Fruit fly (Drosophila melanogaster) whole organism, embryonic: ENCODE measurements around the gene CG15347.

ENCODE experiments used
- Bdp1 ChIP-seq: fragments of 200-800 bp; sonication (Bioruptor generic); optimal IDR thresholded peaks from 3 replicates; lab custom pipeline; 2016; ENCODE audit warnings: missing biosample characterization, missing genetic modification characterization
- CG10462 ChIP-seq: fragments of 200-800 bp; sonication (Bioruptor generic); optimal IDR thresholded peaks from 2 replicates; lab custom pipeline; 2016; ENCODE audit warnings: missing biosample characterization, missing genetic modification characterization
- CG11247 ChIP-seq: fragments of 200-800 bp; sonication (Bioruptor generic); IDR thresholded peaks from 2 replicates; pipeline ENCODE4 v1.3.6; 2022; ENCODE audit warnings: missing biosample characterization, missing genetic modification characterization
- CG11398 ChIP-seq: fragments of 200-800 bp; sonication (Bioruptor generic); optimal IDR thresholded peaks from 2 replicates; lab custom pipeline; 2016; ENCODE audit warnings: missing biosample characterization, missing genetic modification characterization
- CG13894 ChIP-seq: fragments of 200-800 bp; sonication (Bioruptor generic); optimal IDR thresholded peaks from 3 replicates; lab custom pipeline; 2018; ENCODE audit warnings: missing biosample characterization, mild to moderate bottlenecking, missing genetic modification characterization, moderate library complexity
- CG14441 ChIP-seq: fragments of 200-800 bp; sonication (Bioruptor generic); IDR thresholded peaks from 2 replicates; pipeline ENCODE4 v1.3.6; 2022; ENCODE audit warnings: missing biosample characterization, missing genetic modification characterization
- CG15269 ChIP-seq: fragments of 200-800 bp; sonication (Bioruptor generic); optimal IDR thresholded peaks from 2 replicates; lab custom pipeline; 2018; ENCODE audit warnings: missing biosample characterization, mild to moderate bottlenecking, missing genetic modification characterization, moderate library complexity
- CG16813 ChIP-seq: fragments of 200-800 bp; sonication (Bioruptor generic); IDR thresholded peaks from 3 replicates; pipeline ENCODE4 v1.3.6; 2022; ENCODE audit warnings: missing biosample characterization, missing genetic modification characterization; ENCODE audit not compliant: partially characterized antibody
- CG17359 ChIP-seq: fragments of 200-800 bp; sonication (Bioruptor generic); optimal IDR thresholded peaks from 3 replicates; lab custom pipeline; 2018; ENCODE audit warnings: missing biosample characterization, mild to moderate bottlenecking, missing genetic modification characterization, moderate library complexity
- CG18764 ChIP-seq: fragments of 200-800 bp; sonication (Bioruptor generic); optimal IDR thresholded peaks from 3 replicates; lab custom pipeline; 2016; ENCODE audit warnings: missing biosample characterization, missing genetic modification characterization
- CG2116 ChIP-seq: fragments of 200-800 bp; sonication (Bioruptor generic); optimal IDR thresholded peaks from 3 replicates; lab custom pipeline; 2018; ENCODE audit warnings: missing biosample characterization, mild to moderate bottlenecking, missing genetic modification characterization
- CG2199 ChIP-seq: fragments of 200-800 bp; sonication (Bioruptor generic); IDR thresholded peaks from 3 replicates; pipeline ENCODE4 v1.3.6; 2022; ENCODE audit warnings: missing biosample characterization, missing genetic modification characterization
- CG2202 ChIP-seq: fragments of 200-800 bp; sonication (Bioruptor generic); optimal IDR thresholded peaks from 2 replicates; lab custom pipeline; 2018; ENCODE audit warnings: missing biosample characterization, mild to moderate bottlenecking, missing genetic modification characterization
- CG2712 ChIP-seq: fragments of 200-800 bp; optimal IDR thresholded peaks from 3 replicates; lab custom pipeline; 2019; ENCODE audit warnings: missing biosample characterization, mild to moderate bottlenecking, missing genetic modification characterization, moderate library complexity
- CG30431 ChIP-seq: fragments of 200-800 bp; sonication (Bioruptor generic); optimal IDR thresholded peaks from 2 replicates; lab custom pipeline; 2017; ENCODE audit warnings: missing biosample characterization, missing genetic modification characterization
- CG3163 ChIP-seq: fragments of 200-800 bp; sonication (Bioruptor generic); optimal IDR thresholded peaks from 3 replicates; lab custom pipeline; 2016; ENCODE audit warnings: missing biosample characterization, missing genetic modification characterization
- CG32772 ChIP-seq: fragments of 200-800 bp; sonication (Bioruptor generic); IDR thresholded peaks from 2 replicates; pipeline ENCODE4 v1.3.6; 2022; ENCODE audit warnings: missing biosample characterization, missing genetic modification characterization
- CG3838 ChIP-seq: fragments of 200-800 bp; sonication (Bioruptor generic); optimal IDR thresholded peaks from 3 replicates; lab custom pipeline; 2016; ENCODE audit warnings: missing biosample characterization, missing genetic modification characterization
- CG3847 ChIP-seq: fragments of 200-800 bp; sonication (Bioruptor generic); IDR thresholded peaks from 2 replicates; pipeline ENCODE4 v1.3.6; 2022; ENCODE audit warnings: missing biosample characterization, missing genetic modification characterization
- CG4707 ChIP-seq: fragments of 200-800 bp; sonication (Bioruptor generic); optimal IDR thresholded peaks from 2 replicates; lab custom pipeline; 2018; ENCODE audit warnings: missing biosample characterization, mild to moderate bottlenecking, missing genetic modification characterization, moderate library complexity
- CG4820 ChIP-seq: fragments of 200-800 bp; sonication (Bioruptor generic); optimal IDR thresholded peaks from 3 replicates; lab custom pipeline; 2016; ENCODE audit warnings: missing biosample characterization, missing genetic modification characterization
- CG6254 ChIP-seq: fragments of 200-800 bp; sonication (Bioruptor generic); optimal IDR thresholded peaks from 3 replicates; lab custom pipeline; 2017; ENCODE audit warnings: mild to moderate bottlenecking, missing biosample characterization, missing genetic modification reagents, missing genetic modification characterization
- CG7928 ChIP-seq: fragments of 200-800 bp; sonication (Bioruptor generic); optimal IDR thresholded peaks from 2 replicates; lab custom pipeline; 2017; ENCODE audit warnings: missing biosample characterization, mild to moderate bottlenecking, missing genetic modification characterization
- Dad ChIP-seq: fragments of 200-800 bp; sonication (Bioruptor generic); optimal IDR thresholded peaks from 3 replicates; lab custom pipeline; 2016; ENCODE audit warnings: missing biosample characterization, missing genetic modification characterization
- Dbx ChIP-seq: fragments of 200-800 bp; sonication (Bioruptor generic); IDR thresholded peaks from 3 replicates; pipeline ENCODE4 v1.3.6; 2022; ENCODE audit warnings: missing biosample characterization, missing genetic modification characterization
- HmgZ ChIP-seq: fragments of 200-800 bp; sonication (Bioruptor generic); optimal IDR thresholded peaks from 2 replicates; lab custom pipeline; 2018; ENCODE audit warnings: missing biosample characterization, mild to moderate bottlenecking, missing genetic modification characterization
- Hsf ChIP-seq: fragments of 200-800 bp; sonication (Bioruptor generic); optimal IDR thresholded peaks from 3 replicates; lab custom pipeline; 2016; ENCODE audit warnings: missing biosample characterization, missing genetic modification characterization
- Scr ChIP-seq: fragments of 200-800 bp; sonication (Bioruptor generic); IDR thresholded peaks from 2 replicates; pipeline ENCODE4 v1.3.6; 2022; ENCODE audit warnings: missing biosample characterization, missing genetic modification characterization; ENCODE audit not compliant: partially characterized antibody
- Side ChIP-seq: fragments of 200-800 bp; sonication (Bioruptor generic); optimal IDR thresholded peaks from 2 replicates; lab custom pipeline; 2016; ENCODE audit warnings: missing biosample characterization, missing genetic modification characterization
- Spps ChIP-seq: fragments of 200-800 bp; sonication (Bioruptor generic); optimal IDR thresholded peaks from 2 replicates; lab custom pipeline; 2018; ENCODE audit warnings: missing biosample characterization, mild to moderate bottlenecking, missing genetic modification characterization
- Trl ChIP-seq, 3 experiments: fragments of >200 bp in 2 of 3; fragments of 200-800 bp in 1 of 3; sonication (Bioruptor generic) in 1 of 3; optimal IDR thresholded peaks; 2 replicates in 1 of 3; 3 replicates in 2 of 3; lab custom pipeline; 2016 to 2017; ENCODE audit warnings: missing biosample characterization in 1 of 3, missing genetic modification characterization in 1 of 3
- ac ChIP-seq: fragments of 200-800 bp; sonication (Bioruptor generic); optimal IDR thresholded peaks from 3 replicates; lab custom pipeline; 2017; ENCODE audit warnings: missing biosample characterization, mild to moderate bottlenecking, missing genetic modification characterization
- ara ChIP-seq: fragments of 200-800 bp; sonication (Bioruptor generic); IDR thresholded peaks from 2 replicates; pipeline ENCODE4 v1.3.6; 2022; ENCODE audit warnings: missing biosample characterization, missing genetic modification characterization
- az2 ChIP-seq: fragments of 200-800 bp; sonication (Bioruptor generic); optimal IDR thresholded peaks from 3 replicates; lab custom pipeline; 2016; ENCODE audit warnings: missing biosample characterization, missing genetic modification characterization
- bsh ChIP-seq, 2 experiments: fragments of 200-800 bp; sonication (Bioruptor generic); optimal IDR thresholded peaks; 2 replicates each; lab custom pipeline; 2017 to 2018; ENCODE audit warnings: mild to moderate bottlenecking in 2 of 2, missing biosample characterization in 2 of 2, missing genetic modification characterization in 2 of 2, moderate library complexity in 1 of 2
- cato ChIP-seq: fragments of 200-800 bp; sonication (Bioruptor generic); optimal IDR thresholded peaks from 2 replicates; lab custom pipeline; 2016; ENCODE audit warnings: missing biosample characterization, missing genetic modification characterization, borderline replicate concordance
- dimm ChIP-seq: fragments of 200-800 bp; sonication (Bioruptor generic); IDR thresholded peaks from 2 replicates; pipeline ENCODE4 v1.3.6; 2022; ENCODE audit warnings: missing biosample characterization, missing genetic modification characterization
- dmrt11E ChIP-seq: fragments of 200-800 bp; sonication (Bioruptor generic); optimal IDR thresholded peaks from 3 replicates; lab custom pipeline; 2018; ENCODE audit warnings: missing biosample characterization, mild to moderate bottlenecking, missing genetic modification characterization, moderate library complexity
- fd96Cb ChIP-seq: fragments of 200-800 bp; sonication (Bioruptor generic); optimal IDR thresholded peaks from 2 replicates; lab custom pipeline; 2018; ENCODE audit warnings: missing biosample characterization, mild to moderate bottlenecking, missing genetic modification characterization, moderate library complexity
- gce ChIP-seq: fragments of 200-800 bp; sonication (Bioruptor generic); IDR thresholded peaks from 3 replicates; pipeline ENCODE4 v1.3.6; 2022; ENCODE audit warnings: missing biosample characterization, missing genetic modification characterization
- gcm ChIP-seq: fragments of 200-800 bp; sonication (Bioruptor generic); optimal IDR thresholded peaks from 2 replicates; lab custom pipeline; 2019; ENCODE audit warnings: missing biosample characterization, mild to moderate bottlenecking, missing genetic modification characterization, moderate library complexity
- gsb ChIP-seq: fragments of 200-800 bp; sonication (Bioruptor generic); IDR thresholded peaks from 2 replicates; pipeline ENCODE4 v1.3.6; 2022; ENCODE audit warnings: missing biosample characterization, missing genetic modification characterization
- her ChIP-seq: fragments of 200-800 bp; sonication (Bioruptor generic); optimal IDR thresholded peaks from 2 replicates; lab custom pipeline; 2016; ENCODE audit warnings: missing biosample characterization, missing genetic modification characterization
- lola ChIP-seq, 3 experiments: fragments of >200 bp in 2 of 3; fragments of 200-800 bp in 1 of 3; sonication (Bioruptor generic) in 1 of 3; optimal IDR thresholded peaks; 2 replicates each; lab custom pipeline; 2017 to 2019; ENCODE audit warnings: missing biosample characterization in 3 of 3, missing genetic modification characterization in 3 of 3, mild to moderate bottlenecking in 1 of 3, moderate library complexity in 1 of 3
- peb ChIP-seq: fragments of 200-800 bp; sonication (Bioruptor generic); IDR thresholded peaks from 2 replicates; pipeline ENCODE4 v1.3.6; 2022; ENCODE audit warnings: missing biosample characterization, missing genetic modification characterization
- sim ChIP-seq: fragments of 200-800 bp; sonication (Bioruptor generic); IDR thresholded peaks from 2 replicates; pipeline ENCODE4 v1.3.6; 2022; ENCODE audit warnings: missing biosample characterization, missing genetic modification characterization
- sna ChIP-seq: fragments of 200-800 bp; sonication (Bioruptor generic); IDR thresholded peaks from 2 replicates; pipeline ENCODE4 v1.3.6; 2022; ENCODE audit warnings: missing biosample characterization, missing genetic modification characterization; ENCODE audit not compliant: partially characterized antibody
- sr ChIP-seq: fragments of 200-800 bp; sonication (Bioruptor generic); IDR thresholded peaks from 3 replicates; pipeline ENCODE4 v1.3.6; 2022; ENCODE audit warnings: missing biosample characterization, missing genetic modification characterization
- vvl ChIP-seq: fragments of 200-800 bp; sonication (Bioruptor generic); IDR thresholded peaks from 2 replicates; pipeline ENCODE4 v1.3.6; 2022; ENCODE audit warnings: missing biosample characterization, missing genetic modification characterization

CG15347 gene

dm6 chrX:8464378-8465036 is 3.8 kb upstream of the CG15347 start, which contains the start of gene Sptr (continued):
- TF ChIP-seq Trl (optimal IDR thresholded peaks at IDR 0.05; lab: Kevin White, UChicago) (peak; percentile 35 to 75), Trl (GFP tag; optimal IDR thresholded peaks at IDR 0.05; lab: Kevin White, UChicago) (peak; percentile 59), CG13894 (peak; percentile 93), CG3163 (GFP tag; lab: Kevin White, UChicago) (peak; percentile 46), sr (GFP tag; lab: Robert Waterston, UW) (peak; percentile 44; the same call in 1 of the 3 replicates), vvl (GFP tag; lab: Robert Waterston, UW) (peak; percentile 95), dimm (GFP tag; lab: Robert Waterston, UW) (peak; percentile 65), CG3847 (GFP tag; lab: Robert Waterston, UW) (peak; percentile 92), az2 (GFP tag; lab: Kevin White, UChicago) (peak; percentile 73), sna (no peak), peb (GFP tag; lab: Robert Waterston, UW) (peak; percentile 57; the same call in 1 of the 2 replicates), Hsf (GFP tag; lab: Kevin White, UChicago) (peak; percentile 85), CG2712 (tag; lab: Kevin White, UChicago) (peak; percentile 80), CG16813 (GFP tag; lab: Robert Waterston, UW) (no peak), CG15269 (tag; lab: Kevin White, UChicago) (peak; percentile 92), CG11398 (GFP tag; lab: Kevin White, UChicago) (peak; percentile 46), Bdp1 (GFP tag; lab: Kevin White, UChicago) (peak; percentile 55), CG30431 (GFP tag; lab: Kevin White, UChicago) (peak; percentile 33), fd96Cb (tag; lab: Kevin White, UChicago) (peak; percentile 69), CG7928 (GFP tag; lab: Kevin White, UChicago) (peak; percentile 62), HmgZ (peak; percentile 91), CG3838 (GFP tag; lab: Kevin White, UChicago) (peak; percentile 20), CG4707 (GFP tag; lab: Kevin White, UChicago) (peak; percentile 23), CG2199 (GFP tag; lab: Robert Waterston, UW) (0 out of 3 replicates have a peak, but pooled peaks have one; percentile 36), dmrt11E (no peak), CG14441 (GFP tag; lab: Robert Waterston, UW) (peak; percentile 87), her (peak; percentile 64), gce (peak; percentile 78; the same call in 2 of the 3 replicates), CG32772 (peak; percentile 84), CG2202 (tag; lab: Kevin White, UChicago) (no peak), Side (GFP tag; lab: Kevin White, UChicago) (peak; percentile 71), gcm (GFP tag; lab: Kevin White, UChicago) (peak; percentile 78), Spps (tag; lab: Kevin White, UChicago) (peak; percentile 3), gsb (peak; percentile 86), CG18764 (GFP tag; lab: Kevin White, UChicago) (peak; percentile 66), cato (GFP tag; lab: Kevin White, UChicago) (peak; percentile 43), ara (GFP tag; lab: Robert Waterston, UW) (peak; percentile 80), Scr (GFP tag; lab: Robert Waterston, UW) (no peak), CG2116 (peak; percentile 47), sim (GFP tag; lab: Robert Waterston, UW) (peak; percentile 29; the same call in 1 of the 2 replicates), CG10462 (GFP tag; lab: Kevin White, UChicago) (peak; percentile 58), CG6254 (peak; percentile 49), CG11247 (peak; percentile 86), CG4820 (peak; percentile 69), bsh (GFP tag; optimal IDR thresholded peaks at IDR 0.05; lab: Kevin White, UChicago) (peak; percentile 72 to 79), Dad (GFP tag; lab: Kevin White, UChicago) (peak; percentile 66), CG17359 (tag; lab: Kevin White, UChicago) (peak; percentile 89), Dbx (peak; percentile 91), ac (GFP tag; lab: Kevin White, UChicago) (no peak), lola (GFP tag; optimal IDR thresholded peaks at IDR 0.05; lab: Kevin White, UChicago) (peak in 1 of 3 experiments; percentile 46)
